Fruit fly (Drosophila melanogaster) whole organism, prepupa: ENCODE results near the gene Nepl12.

Experiments used
- Blimp-1 ChIP-seq: fragments of 200-800 bp; sonication (Bioruptor generic); optimal IDR thresholded peaks from 3 replicates; lab custom pipeline; 2017; ENCODE audit warnings: missing biosample characterization, missing genetic modification characterization, mild to moderate bottlenecking, moderate library complexity, missing genetic modification reagents
- CG10631 ChIP-seq: fragments of 200-800 bp; sonication (Bioruptor generic); optimal IDR thresholded peaks from 2 replicates; lab custom pipeline; 2016; ENCODE audit warnings: missing biosample characterization, missing genetic modification characterization
- CG10669 ChIP-seq: fragments of 200-800 bp; sonication (Bioruptor generic); optimal IDR thresholded peaks from 3 replicates; lab custom pipeline; 2018; ENCODE audit warnings: missing biosample characterization, mild to moderate bottlenecking, missing genetic modification characterization, moderate library complexity
- CG11902 ChIP-seq: fragments of 200-800 bp; sonication (Bioruptor generic); optimal IDR thresholded peaks from 3 replicates; lab custom pipeline; 2016; ENCODE audit warnings: missing biosample characterization, missing genetic modification characterization
- CG15336 ChIP-seq: fragments of 200-800 bp; sonication (Bioruptor generic); IDR thresholded peaks from 2 replicates; pipeline ENCODE4 v1.3.6; 2022; ENCODE audit warnings: missing biosample characterization, missing genetic modification characterization
- CG1621 ChIP-seq: fragments of 200-800 bp; sonication (Bioruptor generic); optimal IDR thresholded peaks from 3 replicates; lab custom pipeline; 2018; ENCODE audit warnings: missing biosample characterization, mild to moderate bottlenecking, missing genetic modification characterization
- CG16779 ChIP-seq: fragments of 200-800 bp; sonication (Bioruptor generic); optimal IDR thresholded peaks from 3 replicates; lab custom pipeline; 2017; ENCODE audit warnings: missing biosample characterization, mild to moderate bottlenecking, missing genetic modification characterization
- CG32006 ChIP-seq: fragments of 200-800 bp; sonication (Bioruptor generic); optimal IDR thresholded peaks from 3 replicates; lab custom pipeline; 2017; ENCODE audit warnings: missing biosample characterization, mild to moderate bottlenecking, missing genetic modification characterization
- CG4318 ChIP-seq: fragments of 200-800 bp; sonication (Bioruptor generic); optimal IDR thresholded peaks from 3 replicates; lab custom pipeline; 2017; ENCODE audit warnings: missing biosample characterization, mild to moderate bottlenecking, missing genetic modification characterization
- CG7368 ChIP-seq: fragments of 200-800 bp; sonication (Bioruptor generic); optimal IDR thresholded peaks from 3 replicates; lab custom pipeline; 2016; ENCODE audit warnings: missing biosample characterization, missing genetic modification characterization
- CG8119 ChIP-seq: fragments of 200-800 bp; sonication (Bioruptor generic); IDR thresholded peaks from 3 replicates; pipeline ENCODE4 v1.3.6; 2022; ENCODE audit warnings: missing biosample characterization, missing genetic modification characterization
- Eip75B ChIP-seq: fragments of 200-800 bp; sonication (Bioruptor generic); optimal IDR thresholded peaks from 3 replicates; lab custom pipeline; 2016; ENCODE audit warnings: missing biosample characterization, missing genetic modification characterization
- Eip78C ChIP-seq: fragments of 200-800 bp; sonication (Bioruptor generic); peaks from one replicate; lab custom pipeline; 2016; ENCODE audit warnings: missing biosample characterization, missing genetic modification characterization
- Eip93F ChIP-seq: fragments of 200-800 bp; sonication (Bioruptor generic); optimal IDR thresholded peaks from 2 replicates; lab custom pipeline; 2016; ENCODE audit warnings: missing biosample characterization, mild to moderate bottlenecking, missing genetic modification characterization
- Ets96B ChIP-seq: fragments of 200-800 bp; optimal IDR thresholded peaks from 2 replicates; lab custom pipeline; 2019; ENCODE audit warnings: missing biosample characterization, mild to moderate bottlenecking, missing genetic modification characterization, moderate library complexity
- Gug ChIP-seq: fragments of 200-800 bp; sonication (Bioruptor generic); IDR thresholded peaks from 2 replicates; pipeline ENCODE4 v1.3.6; 2022; ENCODE audit warnings: missing biosample characterization, missing genetic modification characterization
- Hr38 ChIP-seq: sonication (Bioruptor generic); optimal IDR thresholded peaks from 2 replicates; lab custom pipeline; 2016; ENCODE audit warnings: missing biosample characterization, missing genetic modification characterization
- Hr4 ChIP-seq: fragments of 200-800 bp; sonication (Bioruptor generic); optimal IDR thresholded peaks from 3 replicates; lab custom pipeline; 2016; ENCODE audit warnings: missing biosample characterization, missing genetic modification characterization
- Met ChIP-seq: fragments of 200-800 bp; sonication (Bioruptor generic); optimal IDR thresholded peaks from 3 replicates; lab custom pipeline; 2016; ENCODE audit warnings: missing biosample characterization, missing genetic modification characterization
- OdsH ChIP-seq: fragments of 200-800 bp; sonication (Bioruptor generic); optimal IDR thresholded peaks from 3 replicates; lab custom pipeline; 2016; ENCODE audit warnings: missing biosample characterization, missing genetic modification characterization
- Sox102F ChIP-seq: fragments of 200-800 bp; sonication (Bioruptor generic); optimal IDR thresholded peaks from 2 replicates; lab custom pipeline; 2016; ENCODE audit warnings: missing biosample characterization, mild to moderate bottlenecking, missing genetic modification characterization
- Sox14 ChIP-seq: fragments of 200-800 bp; sonication (Bioruptor generic); optimal IDR thresholded peaks from 3 replicates; lab custom pipeline; 2016; ENCODE audit warnings: missing biosample characterization, missing genetic modification characterization
- achi ChIP-seq: fragments of 200-800 bp; sonication (Bioruptor generic); optimal IDR thresholded peaks from 3 replicates; lab custom pipeline; 2016; ENCODE audit warnings: missing biosample characterization, missing genetic modification characterization
- acj6 ChIP-seq: fragments of 200-800 bp; sonication (Bioruptor generic); optimal IDR thresholded peaks from 3 replicates; lab custom pipeline; 2016; ENCODE audit warnings: missing biosample characterization, missing genetic modification characterization
- cyc ChIP-seq: fragments of 200-800 bp; sonication (Bioruptor generic); optimal IDR thresholded peaks from 3 replicates; lab custom pipeline; 2016; ENCODE audit warnings: missing biosample characterization, missing genetic modification characterization
- dac ChIP-seq: fragments of 200-800 bp; sonication (Bioruptor generic); optimal IDR thresholded peaks from 2 replicates; lab custom pipeline; 2017; ENCODE audit warnings: missing biosample characterization, mild to moderate bottlenecking, missing genetic modification characterization
- dsx ChIP-seq: fragments of 200-800 bp; optimal IDR thresholded peaks from 3 replicates; lab custom pipeline; 2019; ENCODE audit warnings: missing biosample characterization, mild to moderate bottlenecking, missing genetic modification characterization, moderate library complexity; ENCODE audit not compliant: poor library complexity, severe bottlenecking
- eg ChIP-seq: fragments of 200-800 bp; sonication (Bioruptor generic); IDR thresholded peaks from 3 replicates; pipeline ENCODE4 v1.3.6; 2022; ENCODE audit warnings: missing biosample characterization, missing genetic modification characterization
- esn ChIP-seq: fragments of 200-800 bp; sonication (Bioruptor generic); optimal IDR thresholded peaks from 2 replicates; lab custom pipeline; 2016; ENCODE audit warnings: missing biosample characterization, mild to moderate bottlenecking, missing genetic modification characterization, moderate library complexity
- fd59A ChIP-seq: fragments of 200-800 bp; sonication (Bioruptor generic); optimal IDR thresholded peaks from 2 replicates; lab custom pipeline; 2017; ENCODE audit warnings: missing biosample characterization, mild to moderate bottlenecking, missing genetic modification characterization, missing genetic modification reagents
- fkh ChIP-seq: fragments of 200-800 bp; sonication (Bioruptor generic); optimal IDR thresholded peaks from 3 replicates; lab custom pipeline; 2017; ENCODE audit warnings: missing biosample characterization, mild to moderate bottlenecking, missing genetic modification characterization, moderate library complexity
- lz ChIP-seq: fragments of 200-800 bp; sonication (Bioruptor generic); optimal IDR thresholded peaks from 3 replicates; lab custom pipeline; 2016; ENCODE audit warnings: missing biosample characterization, missing genetic modification characterization
- net ChIP-seq: fragments of 200-800 bp; sonication (Bioruptor generic); optimal IDR thresholded peaks from 3 replicates; lab custom pipeline; 2016; ENCODE audit warnings: missing biosample characterization, missing genetic modification characterization
- pdm3 ChIP-seq: fragments of 200-800 bp; sonication (Bioruptor generic); optimal IDR thresholded peaks from 3 replicates; lab custom pipeline; 2016; ENCODE audit warnings: missing biosample characterization, missing genetic modification characterization
- salr ChIP-seq, 2 experiments: fragments of 200-800 bp; sonication (Bioruptor generic); optimal IDR thresholded peaks; 3 replicates each; lab custom pipeline; 2016 to 2018; ENCODE audit warnings: missing biosample characterization in 2 of 2, missing genetic modification characterization in 2 of 2, mild to moderate bottlenecking in 1 of 2
- spab ChIP-seq: fragments of 200-800 bp; sonication (Bioruptor generic); optimal IDR thresholded peaks from 2 replicates; lab custom pipeline; 2017; ENCODE audit warnings: missing biosample characterization, mild to moderate bottlenecking, missing genetic modification characterization, missing genetic modification reagents
- ss ChIP-seq, 2 experiments: fragments of 200-800 bp; sonication (Bioruptor generic); optimal IDR thresholded peaks; 2 replicates in 1 of 2; 3 replicates in 1 of 2; lab custom pipeline; 2017 to 2018; ENCODE audit warnings: mild to moderate bottlenecking in 2 of 2, missing biosample characterization in 2 of 2, missing genetic modification characterization in 2 of 2, moderate library complexity in 1 of 2
- svp ChIP-seq: fragments of 200-800 bp; sonication (Bioruptor generic); peaks from one replicate; lab custom pipeline; 2016; ENCODE audit warnings: missing biosample characterization, missing genetic modification characterization
- topi ChIP-seq: fragments of 200-800 bp; sonication (Bioruptor generic); optimal IDR thresholded peaks from 3 replicates; lab custom pipeline; 2016; ENCODE audit warnings: missing biosample characterization, missing genetic modification characterization
- vri ChIP-seq: fragments of 200-800 bp; sonication (Bioruptor generic); optimal IDR thresholded peaks from 3 replicates; lab custom pipeline; 2016; ENCODE audit warnings: missing biosample characterization, mild to moderate bottlenecking, missing genetic modification characterization

Gene Nepl12

DNA sequence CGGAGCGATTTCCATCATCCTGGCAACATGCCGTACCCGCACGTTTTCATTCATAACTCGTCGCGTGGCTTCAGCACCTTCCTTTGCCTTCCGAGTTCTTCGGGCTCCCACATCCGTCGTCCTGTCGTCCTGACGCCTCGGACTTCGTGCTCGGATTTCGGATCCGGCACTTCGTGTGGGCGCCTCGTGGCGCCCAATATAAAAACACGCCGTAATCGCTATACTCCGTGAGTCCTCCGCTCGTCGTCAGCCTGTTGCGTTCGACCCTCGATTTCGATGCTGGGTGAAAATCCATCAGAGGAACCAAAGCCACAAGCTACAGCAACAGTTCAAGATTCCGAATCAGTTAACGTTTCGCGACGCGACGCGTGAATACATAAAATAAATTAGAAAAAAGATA, 35.0 kb upstream of the Nepl12 start:
- TF ChIP-seq Sox14 (no peak), topi (GFP tag; lab: Kevin White, UChicago) (no peak), net (GFP tag; lab: Kevin White, UChicago) (no peak), dsx (GFP tag; lab: Kevin White, UChicago) (no peak), svp (GFP tag; lab: Kevin White, UChicago) (no peak), CG8119 (GFP tag; lab: Robert Waterston, UW) (no peak), Eip78C (GFP tag; lab: Kevin White, UChicago) (no peak), Hr38 (GFP tag; lab: Kevin White, UChicago) (no peak), Hr4 (GFP tag; lab: Kevin White, UChicago) (no peak), lz (GFP tag; lab: Kevin White, UChicago) (no peak), CG32006 (GFP tag; lab: Kevin White, UChicago) (no peak), Eip93F (no peak), OdsH (no peak), CG16779 (tag; lab: Kevin White, UChicago) (no peak), CG15336 (GFP tag; lab: Robert Waterston, UW) (no peak)

DNA sequence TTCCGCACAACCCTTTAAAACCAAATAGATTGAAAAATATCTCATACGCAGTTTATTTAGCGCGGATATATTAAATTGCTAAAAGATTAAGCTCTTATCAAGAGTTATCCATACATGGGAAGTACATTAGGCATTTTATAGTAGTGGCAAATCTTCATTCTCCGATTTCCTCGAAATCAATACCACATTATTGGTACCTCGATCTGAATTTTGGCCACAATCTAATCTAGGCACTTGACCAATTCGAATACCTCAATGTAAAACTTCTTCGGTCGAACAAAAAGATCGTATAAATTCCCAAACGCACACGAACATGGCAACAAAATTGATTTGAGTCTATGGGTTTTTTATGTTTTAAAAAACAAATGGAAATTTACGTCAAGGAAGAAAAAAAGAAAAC, 31.3 kb upstream of the Nepl12 start:
- no peak for TF ChIP-seq Eip78C (GFP tag; lab: Kevin White, UChicago)
- no peak for TF ChIP-seq lz (GFP tag; lab: Kevin White, UChicago)
- no peak for TF ChIP-seq salr (GFP tag; optimal IDR thresholded peaks at IDR 0.05; lab: Kevin White, UChicago)
- TF ChIP-seq, all 60 proteins: peak for 0

DNA sequence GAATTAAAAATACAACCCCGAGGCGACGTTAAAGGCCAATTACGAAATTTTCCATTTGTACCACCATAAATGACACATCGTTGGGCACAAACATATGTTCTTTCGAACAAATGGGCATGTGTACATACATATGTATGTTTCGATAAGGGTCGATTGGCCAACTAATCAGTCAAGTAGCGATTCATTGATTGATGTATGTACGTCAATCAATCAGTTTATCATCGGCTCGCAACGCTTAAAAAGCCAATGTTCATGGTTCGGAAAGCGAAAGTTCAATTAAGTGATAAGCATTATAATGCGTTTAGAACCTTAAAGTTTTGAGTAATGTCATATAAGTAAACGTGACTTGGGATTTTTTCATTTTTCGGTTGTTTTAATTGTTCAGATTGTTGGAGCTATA, 30.7 kb upstream of the Nepl12 start:
- TF ChIP-seq cyc (GFP tag; lab: Kevin White, UChicago) (no peak), ss (GFP tag; optimal IDR thresholded peaks at IDR 0.05; lab: Kevin White, UChicago) (no peak), CG10631 (GFP tag; lab: Kevin White, UChicago) (no peak), spab (GFP tag; lab: Kevin White, UChicago) (no peak), fkh (GFP tag; lab: Kevin White, UChicago) (no peak), esn (GFP tag; lab: Kevin White, UChicago) (no peak), Met (GFP tag; lab: Kevin White, UChicago) (no peak), eg (no peak), Sox102F (GFP tag; lab: Kevin White, UChicago) (no peak), CG1621 (no peak), Eip75B (no peak), CG4318 (GFP tag; lab: Kevin White, UChicago) (no peak)

DNA sequence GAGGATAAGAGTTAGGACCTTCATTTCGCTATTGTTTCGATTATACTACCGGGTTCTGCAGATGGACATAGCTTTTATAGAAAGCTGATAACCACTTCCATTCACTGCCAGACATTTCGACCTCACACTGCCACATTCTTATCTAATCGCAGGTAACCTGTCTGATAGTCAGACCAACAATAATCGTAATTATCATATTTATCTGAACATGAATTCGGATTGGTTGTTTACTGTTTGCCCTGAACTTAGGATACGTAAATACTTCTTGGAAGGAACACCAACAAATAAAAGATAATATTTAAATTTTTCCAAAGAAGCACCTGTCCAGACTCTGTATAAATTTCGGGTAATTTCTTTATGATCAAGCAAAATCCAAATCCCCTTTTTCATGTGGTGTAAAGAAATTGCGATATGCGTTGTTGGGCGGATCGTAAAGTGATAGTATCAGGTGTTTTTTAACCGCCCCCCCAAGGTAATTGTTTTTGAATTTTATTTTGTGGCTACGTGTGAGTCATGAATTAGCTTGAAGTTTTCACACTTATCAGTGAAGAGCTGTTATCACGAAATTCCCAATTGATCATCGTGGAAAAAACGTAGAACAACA, 29.1 kb upstream of the Nepl12 start, which contains the start of gene Fst:
Gene Fst, minus strand, starts transcription at position 51 of the 604 bp plus-strand sequence.
- peak; percentile 40 for TF ChIP-seq vri (GFP tag; lab: Kevin White, UChicago)
- no peak for TF ChIP-seq dac (GFP tag; lab: Kevin White, UChicago)
- peak; percentile 38 for TF ChIP-seq fkh (GFP tag; lab: Kevin White, UChicago)
- no peak for TF ChIP-seq Eip75B
- no peak for TF ChIP-seq Blimp-1 (GFP tag; lab: Kevin White, UChicago)
- no peak for TF ChIP-seq acj6 (GFP tag; lab: Kevin White, UChicago)
- peak; percentile 1 for TF ChIP-seq svp (GFP tag; lab: Kevin White, UChicago)
- no peak for TF ChIP-seq CG11902
- no peak for TF ChIP-seq fd59A

DNA sequence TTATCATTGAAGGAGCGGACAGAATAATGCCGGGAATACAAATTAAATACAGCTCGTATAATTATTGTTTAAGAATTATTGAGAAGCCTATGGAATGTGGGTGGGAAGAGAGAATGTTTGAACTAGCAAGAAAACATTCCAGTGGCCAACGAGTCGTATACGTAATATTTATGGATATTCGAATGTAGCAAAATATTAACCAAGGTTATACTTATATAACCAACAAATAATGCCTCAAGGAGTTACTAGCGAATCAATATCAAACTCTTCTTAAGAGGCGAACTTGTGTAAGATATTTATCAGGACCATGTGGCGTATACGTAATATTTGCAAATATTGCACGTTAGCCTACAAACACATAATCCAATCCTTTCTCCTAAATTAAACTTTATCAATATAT, 9.9 kb upstream of the Nepl12 start:
- TF ChIP-seq CG10631 (GFP tag; lab: Kevin White, UChicago) = no peak
- no peak for TF ChIP-seq Gug
- TF ChIP-seq achi (GFP tag; lab: Kevin White, UChicago) = no peak
- TF ChIP-seq CG8119 (GFP tag; lab: Robert Waterston, UW) = no peak
- no peak for TF ChIP-seq CG7368 (GFP tag; lab: Kevin White, UChicago)
- TF ChIP-seq Hr38 (GFP tag; lab: Kevin White, UChicago) = no peak
- no peak for TF ChIP-seq pdm3 (GFP tag; lab: Kevin White, UChicago)
- TF ChIP-seq Eip93F = no peak
- TF ChIP-seq Ets96B (tag; lab: Kevin White, UChicago) = no peak
- TF ChIP-seq Eip78C (GFP tag; lab: Kevin White, UChicago) = no peak
- no peak for TF ChIP-seq CG16779 (tag; lab: Kevin White, UChicago)
- TF ChIP-seq CG10669 (GFP tag; lab: Kevin White, UChicago) = no peak
- TF ChIP-seq eg = no peak
